Worm (Caenorhabditis elegans): Measurements from ENCODE around the gene ZC443.3.

ZC443.3 gene

DNA sequence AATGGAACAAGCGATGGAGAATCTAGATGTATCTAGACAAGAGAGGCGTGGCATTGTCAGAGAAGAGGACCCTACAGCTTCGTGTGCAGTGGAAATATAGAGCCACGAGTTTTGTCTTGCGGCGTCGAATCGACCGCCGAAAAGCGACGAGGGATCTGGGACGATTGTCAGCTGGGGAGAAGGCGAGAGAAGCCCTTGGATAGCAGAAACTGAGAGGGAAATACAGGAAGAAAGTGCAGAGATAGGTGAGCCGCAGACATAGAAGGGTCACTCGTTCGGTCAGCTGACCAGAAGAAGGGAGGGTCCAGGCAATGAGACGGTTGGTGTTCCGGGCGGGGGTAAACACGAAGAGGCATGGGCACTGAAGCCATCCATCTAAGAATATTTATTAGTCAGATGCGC, 560 bp upstream of the ZC443.3 start (continued):
- TF ChIP-seq dve-1 (tag; optimal IDR thresholded peaks at IDR 0.05; ENCODE audit: insufficient read depth): peak; percentile 21
- TF ChIP-seq ZK337.2 (GFP tag; IDR thresholded peaks at IDR 0.05): no peak
- no peak for TF ChIP-seq mxl-2 (GFP tag; conservative IDR thresholded peaks at IDR 0.05)
- no peak for TF ChIP-seq madf-9 (GFP tag; conservative IDR thresholded peaks at IDR 0.05)
- no peak for TF ChIP-seq unc-39 (tag; optimal IDR thresholded peaks at IDR 0.05)
- TF ChIP-seq F26F4.8 (GFP tag; conservative IDR thresholded peaks at IDR 0.05): no peak
- no peak for TF ChIP-seq ztf-7 (tag; optimal IDR thresholded peaks at IDR 0.05)
- no peak for TF ChIP-seq zag-1 (tag; optimal IDR thresholded peaks at IDR 0.05)
- no peak for TF ChIP-seq lim-7 (GFP tag; IDR thresholded peaks at IDR 0.05)
- TF ChIP-seq nhr-10 (tag; optimal IDR thresholded peaks at IDR 0.05): no peak
- TF ChIP-seq T26A8.4 (GFP tag; IDR thresholded peaks at IDR 0.05): no peak
- no peak for TF ChIP-seq tag-97 (GFP tag; IDR thresholded peaks at IDR 0.05)
- no peak for TF ChIP-seq nhr-41 (GFP tag; IDR thresholded peaks at IDR 0.05)
- peak; percentile 53 for TF ChIP-seq mxl-3 (GFP tag; optimal IDR thresholded peaks at IDR 0.05)
- TF ChIP-seq daf-16 (GFP tag; optimal IDR thresholded peaks at IDR 0.05): peak in 1 of 2 experiments; percentile 50
- peak; percentile 30 for TF ChIP-seq daf-16 (tag; optimal IDR thresholded peaks at IDR 0.05)
- no peak for TF ChIP-seq pha-4 (GFP tag; IDR thresholded peaks at IDR 0.05)
- no peak for TF ChIP-seq pha-4 (tag; optimal IDR thresholded peaks at IDR 0.05)
- peak; percentile 68 for TF ChIP-seq mep-1 (tag; optimal IDR thresholded peaks at IDR 0.05)
- no peak for TF ChIP-seq nhr-111 (GFP tag; optimal IDR thresholded peaks at IDR 0.05)
- TF ChIP-seq nhr-6 (tag; optimal IDR thresholded peaks at IDR 0.05): peak; percentile 71
- TF ChIP-seq spr-1 (tag; optimal IDR thresholded peaks at IDR 0.05): no peak
- no peak for TF ChIP-seq ces-1 (GFP tag; optimal IDR thresholded peaks at IDR 0.05)
- no peak for TF ChIP-seq F49E8.2 (tag; optimal IDR thresholded peaks at IDR 0.05; ENCODE audit: borderline replicate concordance)
- TF ChIP-seq daf-19 (GFP tag; conservative IDR thresholded peaks at IDR 0.05): no peak
- TF ChIP-seq snpc-1.2 (GFP tag; IDR thresholded peaks at IDR 0.05): 0 out of 2 replicates have a peak, but pooled peaks have one; percentile 15
- peak; percentile 53 to 64 for TF ChIP-seq lsy-2 (tag; optimal IDR thresholded peaks at IDR 0.05)
- TF ChIP-seq dmd-8 (GFP tag; IDR thresholded peaks at IDR 0.05): no peak
- no peak for TF ChIP-seq pqm-1 (tag; optimal IDR thresholded peaks at IDR 0.05)
- no peak for TF ChIP-seq Y75B8A.6 (GFP tag; IDR thresholded peaks at IDR 0.05)
- no peak for TF ChIP-seq ceh-44 (GFP tag; IDR thresholded peaks at IDR 0.05)
- no peak for TF ChIP-seq spr-3 (GFP tag; optimal IDR thresholded peaks at IDR 0.05)
- TF ChIP-seq F44E2.7 (GFP tag; IDR thresholded peaks at IDR 0.05): no peak
- TF ChIP-seq nhr-11 (tag; optimal IDR thresholded peaks at IDR 0.05): peak; percentile 83
- no peak for TF ChIP-seq ceh-62 (tag; optimal IDR thresholded peaks at IDR 0.05)
- peak; percentile 82 for TF ChIP-seq ctbp-1 (GFP tag; IDR thresholded peaks at IDR 0.05)
- TF ChIP-seq R02D3.7 (tag; optimal IDR thresholded peaks at IDR 0.05): no peak
- peak; percentile 13 for TF ChIP-seq mes-2 (tag; optimal IDR thresholded peaks at IDR 0.05; ENCODE audit: poor library complexity, severe bottlenecking)
- no peak for TF ChIP-seq Y5F2A.4 (GFP tag; optimal IDR thresholded peaks at IDR 0.05)
- TF ChIP-seq T20F7.1 (GFP tag; optimal IDR thresholded peaks at IDR 0.05): no peak
- TF ChIP-seq saeg-2 (GFP tag; IDR thresholded peaks at IDR 0.05): no peak

- no peak for TF ChIP-seq nhr-41 (GFP tag; IDR thresholded peaks at IDR 0.05)
- TF ChIP-seq mes-2 (tag; optimal IDR thresholded peaks at IDR 0.05; ENCODE audit: poor library complexity, severe bottlenecking): no peak
- peak; percentile 13 for TF ChIP-seq ama-1 (optimal IDR thresholded peaks at IDR 0.05)
- no peak for TF ChIP-seq ZK337.2 (GFP tag; IDR thresholded peaks at IDR 0.05)
- TF ChIP-seq zfp-2 (tag; optimal IDR thresholded peaks at IDR 0.05): no peak
- peak; percentile 6; the same call in 1 of the 2 replicates for TF ChIP-seq zfp-3 (GFP tag; conservative IDR thresholded peaks at IDR 0.05)
- no peak for TF ChIP-seq F37D6.2 (tag; optimal IDR thresholded peaks at IDR 0.05)
- TF ChIP-seq nhr-10 (tag; optimal IDR thresholded peaks at IDR 0.05): no peak
- peak; percentile 40 for TF ChIP-seq T26A8.4 (GFP tag; IDR thresholded peaks at IDR 0.05)
- TF ChIP-seq pha-4 (GFP tag; IDR thresholded peaks at IDR 0.05): no peak
- TF ChIP-seq pha-4 (tag; optimal IDR thresholded peaks at IDR 0.05): no peak
- TF ChIP-seq zag-1 (tag; optimal IDR thresholded peaks at IDR 0.05): no peak
- no peak for TF ChIP-seq lin-13 (GFP tag; optimal IDR thresholded peaks at IDR 0.05)
- no peak for TF ChIP-seq F26F4.8 (GFP tag; conservative IDR thresholded peaks at IDR 0.05)
- 0 out of 2 replicates have a peak, but pooled peaks have one; percentile 15 for TF ChIP-seq hmg-1.1 (GFP tag; IDR thresholded peaks at IDR 0.05)
- TF ChIP-seq nhr-25 (tag; optimal IDR thresholded peaks at IDR 0.05; ENCODE audit: borderline replicate concordance, insufficient read depth): no peak
- TF ChIP-seq egl-43 (GFP tag; IDR thresholded peaks at IDR 0.05): no peak
- TF ChIP-seq T20F7.1 (GFP tag; optimal IDR thresholded peaks at IDR 0.05): no peak
- no peak for TF ChIP-seq F49E8.2 (tag; optimal IDR thresholded peaks at IDR 0.05; ENCODE audit: borderline replicate concordance)
These were observed 2.1 kb downstream of the ZC443.3 start for ce11 chrV:12811810-12812209.

Measured in whole organism, L4 larva.